Worm (Caenorhabditis elegans): ENCODE measurements around the gene nhr-251.

ce11 chrV:624922-625321 is 24.6 kb downstream of the nhr-251 start, which contains the start of gene srt-17:
- TF ChIP-seq unc-130 (GFP tag; optimal IDR thresholded peaks at IDR 0.05) (no peak), gei-17 (GFP tag; optimal IDR thresholded peaks at IDR 0.05) (no peak), B0261.1 (tag; optimal IDR thresholded peaks at IDR 0.05) (no peak), ama-1 (optimal IDR thresholded peaks at IDR 0.05) (no peak), ama-1 (GFP tag; optimal IDR thresholded peaks at IDR 0.05) (no peak)
